Fruit fly (Drosophila melanogaster): ENCODE results near the gene mRpL32.

The mRpL32 gene

dm6 chr3R:31290195-31290594 lies 37.5 kb downstream of the mRpL32 start:
- TF ChIP-seq insv (optimal IDR thresholded peaks at IDR 0.05) (no peak), Sin3A (optimal IDR thresholded peaks at IDR 0.05) (no peak), psq (optimal IDR thresholded peaks at IDR 0.05) (no peak), ttk (optimal IDR thresholded peaks at IDR 0.05) (no peak), Myc (optimal IDR thresholded peaks at IDR 0.05) (no peak), h (optimal IDR thresholded peaks at IDR 0.05) (no peak)

dm6 chr3R:31295694-31296093 lies 43.0 kb downstream of the mRpL32 start:
- no peak for TF ChIP-seq psq (optimal IDR thresholded peaks at IDR 0.05)
- TF ChIP-seq Myc (optimal IDR thresholded peaks at IDR 0.05), result no peak
- TF ChIP-seq ttk (optimal IDR thresholded peaks at IDR 0.05), result no peak
- no peak for TF ChIP-seq h (optimal IDR thresholded peaks at IDR 0.05)
- no peak for TF ChIP-seq Sin3A (optimal IDR thresholded peaks at IDR 0.05)
- no peak for TF ChIP-seq insv (optimal IDR thresholded peaks at IDR 0.05)

DNA sequence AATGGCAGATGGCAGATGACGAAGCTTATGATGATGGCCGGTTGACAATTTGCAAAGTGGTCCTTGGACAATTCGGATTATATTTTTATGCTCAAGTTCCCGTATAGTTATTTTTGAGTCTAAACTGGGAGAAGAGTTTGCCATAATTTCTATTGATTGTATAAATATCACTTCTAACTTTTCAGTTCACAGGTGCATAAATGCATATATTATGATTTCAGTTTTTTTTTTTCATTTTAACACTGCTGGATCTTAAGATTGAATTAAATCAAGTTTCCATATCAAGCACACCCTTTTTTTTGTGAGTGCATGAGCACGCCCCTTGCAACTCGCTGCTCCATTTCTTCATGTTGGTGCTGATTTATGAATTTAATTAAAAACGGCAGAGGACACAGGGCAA lies 44.3 kb downstream of the mRpL32 start:
- no peak for TF ChIP-seq insv (optimal IDR thresholded peaks at IDR 0.05)
- no peak for TF ChIP-seq h (optimal IDR thresholded peaks at IDR 0.05)
- TF ChIP-seq ttk (optimal IDR thresholded peaks at IDR 0.05), result no peak
- TF ChIP-seq Myc (optimal IDR thresholded peaks at IDR 0.05), result no peak
- TF ChIP-seq Sin3A (optimal IDR thresholded peaks at IDR 0.05), result no peak
- no peak for TF ChIP-seq psq (optimal IDR thresholded peaks at IDR 0.05)

- TF ChIP-seq insv (optimal IDR thresholded peaks at IDR 0.05), result no peak
- no peak for TF ChIP-seq ttk (optimal IDR thresholded peaks at IDR 0.05)
- TF ChIP-seq Sin3A (optimal IDR thresholded peaks at IDR 0.05), result no peak
- TF ChIP-seq h (optimal IDR thresholded peaks at IDR 0.05), result no peak
- no peak for TF ChIP-seq psq (optimal IDR thresholded peaks at IDR 0.05)
- no peak for TF ChIP-seq Myc (optimal IDR thresholded peaks at IDR 0.05)
Observed at dm6 chr3R:31301527-31301926, 48.9 kb downstream of the mRpL32 start.
